Fruit fly (Drosophila melanogaster): Measurements from ENCODE around the gene sau.

dm6 chr2L:2200136-2201036 lies 25.8 kb upstream of the sau start:
- TF ChIP-seq CTCF (optimal IDR thresholded peaks at IDR 0.05) (no peak), CG8478 (optimal IDR thresholded peaks at IDR 0.05) (no peak)

Measured in S2 (cell line).